Worm (Caenorhabditis elegans) whole organism, L2 larva: ENCODE data around the gene Y37E11AM.3.
A peak's percentile ranks its signal among the peaks of the same experiment; 100 is the strongest.

Experiments used
- C34F6.9 ChIP-seq: fragments of 150-350 bp; optimal IDR thresholded peaks from 2 replicates; lab custom pipeline; 2014; ENCODE audit warnings: missing biosample characterization, missing genetic modification characterization
- F13H6.1 ChIP-seq: sonication (generic microtip); optimal IDR thresholded peaks from 2 replicates; lab custom pipeline; 2016; ENCODE audit warnings: missing genetic modification characterization, missing compliant biosample characterization
- R02D3.7 ChIP-seq: fragments of 150-350 bp; optimal IDR thresholded peaks from 2 replicates; lab custom pipeline; 2014; ENCODE audit warnings: missing biosample characterization, missing genetic modification characterization
- Y55F3AM.14 ChIP-seq: fragments of 200-800 bp; sonication (Bioruptor generic); optimal IDR thresholded peaks from 2 replicates; lab custom pipeline; 2018; ENCODE audit warnings: mild to moderate bottlenecking, missing genetic modification characterization, missing compliant biosample characterization
- ZK546.5 ChIP-seq: sonication (generic microtip); optimal IDR thresholded peaks from 2 replicates; lab custom pipeline; 2017; ENCODE audit warnings: missing biosample characterization, missing genetic modification characterization
- alr-1 ChIP-seq: fragments of 150-350 bp; optimal IDR thresholded peaks from 2 replicates; lab custom pipeline; 2014; ENCODE audit warnings: missing biosample characterization, missing genetic modification characterization
- aly-2 ChIP-seq: fragments of 150-350 bp; optimal IDR thresholded peaks from 2 replicates; lab custom pipeline; 2014; ENCODE audit warnings: missing biosample characterization, missing genetic modification characterization
- ama-1 ChIP-seq: fragments of 150-350 bp; optimal IDR thresholded peaks from 2 replicates; lab custom pipeline; 2018; ENCODE audit warnings: inconsistent platforms
- ceh-82 ChIP-seq: fragments of 150-350 bp; optimal IDR thresholded peaks from 2 replicates; lab custom pipeline; 2014; ENCODE audit warnings: missing biosample characterization, missing genetic modification characterization
- crh-2 ChIP-seq: sonication (generic microtip); optimal IDR thresholded peaks from 2 replicates; lab custom pipeline; 2017; ENCODE audit warnings: missing biosample characterization, missing genetic modification characterization
- dmd-4 ChIP-seq: sonication (generic microtip); optimal IDR thresholded peaks from 2 replicates; lab custom pipeline; 2017; ENCODE audit warnings: missing biosample characterization, missing genetic modification characterization
- egl-27 ChIP-seq: sonication (generic microtip); optimal IDR thresholded peaks from 3 replicates; lab custom pipeline; 2017; ENCODE audit warnings: missing biosample characterization, missing genetic modification reagents, missing genetic modification characterization
- elt-1 ChIP-seq: fragments of 150-350 bp; optimal IDR thresholded peaks from 2 replicates; lab custom pipeline; 2014; ENCODE audit warnings: missing biosample characterization, missing genetic modification characterization
- elt-3 ChIP-seq: sonication (generic microtip); optimal IDR thresholded peaks from 2 replicates; lab custom pipeline; 2017; ENCODE audit warnings: missing biosample characterization, missing genetic modification characterization
- fos-1 ChIP-seq: fragments of 150-350 bp; optimal IDR thresholded peaks from 2 replicates; lab custom pipeline; 2014; ENCODE audit warnings: missing biosample characterization, missing genetic modification characterization
- gmeb-1 ChIP-seq: fragments of 150-350 bp; optimal IDR thresholded peaks from 2 replicates; lab custom pipeline; 2014; ENCODE audit warnings: missing biosample characterization, missing genetic modification characterization
- lin-11 ChIP-seq: fragments of 150-350 bp; sonication (generic microtip); optimal IDR thresholded peaks from 2 replicates; lab custom pipeline; 2014; ENCODE audit warnings: missing biosample characterization, missing genetic modification characterization, inconsistent platforms, mixed read lengths
- lin-13 ChIP-seq: fragments of 150-350 bp; optimal IDR thresholded peaks from 2 replicates; lab custom pipeline; 2014; ENCODE audit warnings: missing biosample characterization, missing genetic modification reagents, missing genetic modification characterization
- lsy-2 ChIP-seq, 2 experiments: fragments of 150-350 bp in 1 of 2; sonication (generic microtip) in 1 of 2; optimal IDR thresholded peaks; 2 replicates each; lab custom pipeline; 2014 to 2017; ENCODE audit warnings: missing biosample characterization in 2 of 2, missing genetic modification characterization in 2 of 2
- mab-5 ChIP-seq: fragments of 150-350 bp; optimal IDR thresholded peaks from 2 replicates; lab custom pipeline; 2014; ENCODE audit warnings: missing biosample characterization, missing genetic modification characterization
- mbf-1 ChIP-seq: sonication (generic microtip); optimal IDR thresholded peaks from 2 replicates; lab custom pipeline; 2017; ENCODE audit warnings: missing biosample characterization, missing genetic modification characterization
- mdl-1 ChIP-seq, 2 experiments: fragments of 150-350 bp in 1 of 2; sonication (generic microtip) in 1 of 2; optimal IDR thresholded peaks; 2 replicates each; lab custom pipeline; 2017; ENCODE audit warnings: missing biosample characterization in 2 of 2, missing genetic modification characterization in 2 of 2
- nhr-10 ChIP-seq: sonication (generic microtip); optimal IDR thresholded peaks from 2 replicates; lab custom pipeline; 2017; ENCODE audit warnings: missing biosample characterization, missing genetic modification characterization
- nhr-11 ChIP-seq: fragments of 150-350 bp; optimal IDR thresholded peaks from 2 replicates; lab custom pipeline; 2014; ENCODE audit warnings: missing biosample characterization, missing genetic modification characterization
- nhr-129 ChIP-seq: fragments of 150-350 bp; optimal IDR thresholded peaks from 2 replicates; lab custom pipeline; 2014; ENCODE audit warnings: missing biosample characterization, missing genetic modification characterization
- nhr-21 ChIP-seq: fragments of 150-350 bp; optimal IDR thresholded peaks from 2 replicates; lab custom pipeline; 2014; ENCODE audit warnings: missing biosample characterization, missing genetic modification characterization
- nhr-23 ChIP-seq: fragments of 150-350 bp; optimal IDR thresholded peaks from 2 replicates; lab custom pipeline; 2014; ENCODE audit warnings: missing biosample characterization, missing genetic modification reagents, missing genetic modification characterization
- nhr-25 ChIP-seq: fragments of 150-350 bp; sonication (generic microtip); optimal IDR thresholded peaks from 3 replicates; lab custom pipeline; 2014; ENCODE audit warnings: missing biosample characterization, missing genetic modification characterization
- nhr-6 ChIP-seq: fragments of 150-350 bp; optimal IDR thresholded peaks from 2 replicates; lab custom pipeline; 2014; ENCODE audit warnings: missing biosample characterization, missing genetic modification characterization
- peb-1 ChIP-seq: fragments of 150-350 bp; optimal IDR thresholded peaks from 2 replicates; lab custom pipeline; 2014; ENCODE audit warnings: missing biosample characterization, missing genetic modification characterization
- sem-4 ChIP-seq: fragments of 150-350 bp; optimal IDR thresholded peaks from 2 replicates; lab custom pipeline; 2014; ENCODE audit warnings: missing biosample characterization, missing genetic modification reagents, missing genetic modification characterization
- skn-1 ChIP-seq: sonication (generic microtip); optimal IDR thresholded peaks from 2 replicates; lab custom pipeline; 2017; ENCODE audit warnings: missing biosample characterization, missing genetic modification characterization
- sma-3 ChIP-seq: sonication (generic microtip); optimal IDR thresholded peaks from 2 replicates; lab custom pipeline; 2016; ENCODE audit warnings: missing genetic modification reagents, missing genetic modification characterization, missing compliant biosample characterization
- sma-9 ChIP-seq, 2 experiments: fragments of 150-350 bp in 1 of 2; sonication (generic microtip) in 1 of 2; optimal IDR thresholded peaks; 2 replicates each; lab custom pipeline; 2014 to 2016; ENCODE audit warnings: missing genetic modification characterization in 2 of 2, mild to moderate bottlenecking in 1 of 2, missing biosample characterization in 1 of 2, missing compliant biosample characterization in 1 of 2, missing genetic modification reagents in 1 of 2, moderate library complexity in 1 of 2
- snpc-4 ChIP-seq: fragments of 150-350 bp; optimal IDR thresholded peaks from 2 replicates; lab custom pipeline; 2014; ENCODE audit warnings: missing biosample characterization, missing genetic modification characterization
- unc-55 ChIP-seq: fragments of 150-350 bp; sonication (generic microtip); optimal IDR thresholded peaks from 3 replicates; lab custom pipeline; 2014; ENCODE audit warnings: missing biosample characterization, missing genetic modification reagents, missing genetic modification characterization
- unc-62 ChIP-seq: fragments of 150-350 bp; optimal IDR thresholded peaks from 2 replicates; lab custom pipeline; 2014; ENCODE audit warnings: missing biosample characterization, missing genetic modification reagents, missing genetic modification characterization
- zag-1 ChIP-seq: fragments of 150-350 bp; optimal IDR thresholded peaks from 2 replicates; lab custom pipeline; 2014; ENCODE audit warnings: missing biosample characterization, missing genetic modification characterization
- ztf-1 ChIP-seq: fragments of 200-800 bp; sonication (Bioruptor generic); conservative IDR thresholded peaks from 2 replicates; pipeline ENCODE4 v1.3.6; 2022; ENCODE audit warnings: missing genetic modification characterization, missing compliant biosample characterization

The Y37E11AM.3 gene

DNA sequence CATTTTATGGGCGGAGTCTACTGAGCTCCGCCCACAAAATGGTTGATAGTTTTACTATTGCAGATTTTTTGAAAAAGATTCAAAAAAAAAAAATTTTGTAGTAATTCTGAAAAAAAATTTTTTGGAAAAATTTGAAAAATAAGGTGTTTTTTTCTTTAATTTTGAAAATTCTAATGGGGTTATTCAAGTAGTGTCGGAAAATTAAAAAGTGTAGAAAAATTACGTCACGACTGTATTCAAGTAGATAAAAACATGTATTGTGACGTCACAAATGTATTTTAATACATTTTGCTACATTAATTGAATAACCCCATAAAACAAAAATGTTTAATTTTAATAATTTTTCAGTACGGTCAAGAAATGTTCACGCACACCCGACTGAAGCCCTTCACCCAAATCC is 14.3 kb upstream of the Y37E11AM.3 start:
- TF ChIP-seq Y55F3AM.14 (GFP tag; lab: Kevin White, UChicago) (no peak), ZK546.5 (tag; lab: Kevin White, UChicago) (no peak), F13H6.1 (no peak), sma-3 (GFP tag; lab: Kevin White, UChicago) (no peak), nhr-10 (no peak), nhr-25 (tag; lab: Kevin White, UChicago) (no peak), nhr-11 (tag; lab: Kevin White, UChicago) (no peak), nhr-23 (no peak), unc-62 (no peak), peb-1 (tag; lab: Kevin White, UChicago) (no peak), ama-1 (no peak)

DNA sequence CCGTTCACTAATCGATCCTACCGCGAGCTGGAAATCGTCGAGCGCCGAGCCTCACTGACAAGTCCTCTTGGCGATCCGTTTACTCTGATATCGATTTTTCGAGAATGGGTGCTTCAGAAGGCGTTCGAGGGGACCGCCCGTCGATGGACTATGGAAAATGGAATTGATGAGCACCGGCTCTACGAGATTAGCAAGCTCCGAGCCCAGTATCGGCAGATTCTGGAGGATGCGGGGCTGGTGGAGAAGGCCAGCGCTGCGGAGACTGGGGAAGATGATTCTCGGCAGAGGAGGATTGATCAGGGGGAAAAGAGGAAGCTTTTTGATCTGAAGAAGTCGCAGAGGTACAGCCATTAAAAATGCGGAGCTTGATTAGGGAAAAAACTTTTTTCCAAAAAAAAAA is 12.5 kb upstream of the Y37E11AM.3 start:
- no peak for TF ChIP-seq nhr-23
- TF ChIP-seq nhr-6 (tag; lab: Kevin White, UChicago) = no peak
- TF ChIP-seq sma-9 (GFP tag; optimal IDR thresholded peaks at IDR 0.05; lab: Kevin White, UChicago) = no peak
- no peak for TF ChIP-seq sma-9 (tag; optimal IDR thresholded peaks at IDR 0.05; lab: Kevin White, UChicago)
- no peak for TF ChIP-seq crh-2 (tag; lab: Kevin White, UChicago)
- TF ChIP-seq nhr-25 (tag; lab: Kevin White, UChicago) = no peak
- no peak for TF ChIP-seq elt-1 (tag; lab: Kevin White, UChicago)
- TF ChIP-seq egl-27 (tag; lab: Kevin White, UChicago) = no peak
- no peak for TF ChIP-seq nhr-129 (tag; lab: Kevin White, UChicago)
- TF ChIP-seq alr-1 = no peak
- no peak for TF ChIP-seq skn-1 (tag; lab: Kevin White, UChicago)
- TF ChIP-seq mbf-1 (tag; lab: Kevin White, UChicago) = no peak
- TF ChIP-seq Y55F3AM.14 (GFP tag; lab: Kevin White, UChicago) = no peak
- no peak for TF ChIP-seq mdl-1 (tag; optimal IDR thresholded peaks at IDR 0.05; lab: Kevin White, UChicago)
- no peak for TF ChIP-seq dmd-4
- TF ChIP-seq sem-4 (tag; lab: Kevin White, UChicago) = no peak
- no peak for TF ChIP-seq elt-3 (tag; lab: Kevin White, UChicago)
- no peak for TF ChIP-seq peb-1 (tag; lab: Kevin White, UChicago)
- TF ChIP-seq ztf-1 (GFP tag; lab: Robert Waterston, UW) = no peak
- TF ChIP-seq nhr-10 = no peak

DNA sequence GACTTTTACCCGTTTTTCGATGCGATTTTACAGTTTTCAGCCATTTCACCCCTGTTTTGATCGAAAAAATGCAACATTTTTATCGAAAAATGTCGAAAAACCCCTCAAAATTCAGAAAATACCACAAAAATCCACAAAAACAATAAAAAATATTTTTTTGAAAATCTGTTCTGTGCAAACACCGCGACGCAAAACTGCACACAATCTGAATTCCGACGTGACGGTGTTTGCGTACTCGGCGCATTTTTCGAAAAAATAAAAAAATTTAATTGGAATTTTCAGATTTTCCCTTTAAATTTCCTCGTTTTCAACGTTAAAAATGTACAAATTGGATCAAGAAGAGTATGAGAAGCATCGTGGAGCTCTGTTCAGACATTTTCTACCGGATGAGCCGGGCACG is 6.9 kb upstream of the Y37E11AM.3 start, which contains the start of gene smgl-2:
Gene smgl-2, plus strand, starts transcription at position 320 of the 400 bp plus-strand sequence.
- peak; percentile 63 for TF ChIP-seq F13H6.1
- TF ChIP-seq zag-1 (tag; lab: Kevin White, UChicago) = no peak
- peak; percentile 85 for TF ChIP-seq unc-55 (GFP tag; lab: Kevin White, UChicago)
- TF ChIP-seq lsy-2 (tag; optimal IDR thresholded peaks at IDR 0.05; lab: Kevin White, UChicago) = peak; percentile 83 to 89
- no peak for TF ChIP-seq aly-2 (tag; lab: Kevin White, UChicago)
- TF ChIP-seq lin-11 = peak; percentile 27
- TF ChIP-seq elt-3 (tag; lab: Kevin White, UChicago) = no peak
- TF ChIP-seq unc-62 = no peak
- TF ChIP-seq gmeb-1 (tag; lab: Kevin White, UChicago) = peak; percentile 86
- no peak for TF ChIP-seq R02D3.7 (tag; lab: Kevin White, UChicago)
- TF ChIP-seq sma-3 (GFP tag; lab: Kevin White, UChicago) = peak; percentile 59
- TF ChIP-seq skn-1 (tag; lab: Kevin White, UChicago) = no peak
- peak; percentile 61 for TF ChIP-seq nhr-25 (tag; lab: Kevin White, UChicago)
- TF ChIP-seq lin-13 (GFP tag; lab: Kevin White, UChicago) = peak; percentile 79
- TF ChIP-seq C34F6.9 (tag; lab: Kevin White, UChicago) = peak; percentile 88
- no peak for TF ChIP-seq ceh-82 (tag; lab: Kevin White, UChicago)
- TF ChIP-seq crh-2 (tag; lab: Kevin White, UChicago) = peak; percentile 79
- TF ChIP-seq mdl-1 (tag; optimal IDR thresholded peaks at IDR 0.05; lab: Kevin White, UChicago) = no peak
- peak; percentile 52 for TF ChIP-seq fos-1 (tag; lab: Kevin White, UChicago)
- no peak for TF ChIP-seq alr-1
- peak; percentile 23 for TF ChIP-seq nhr-129 (tag; lab: Kevin White, UChicago)
- TF ChIP-seq snpc-4 (tag; lab: Kevin White, UChicago) = peak; percentile 54
- no peak for TF ChIP-seq mbf-1 (tag; lab: Kevin White, UChicago)
- peak; percentile 69 for TF ChIP-seq mab-5 (tag; lab: Kevin White, UChicago)
- TF ChIP-seq ama-1 = peak; percentile 31
- peak; percentile 15 for TF ChIP-seq nhr-21
